Worm (Caenorhabditis elegans): ENCODE data around the gene ZK632.10.

ce11 chrIII:9830502-9830901 is 3.0 kb upstream of the ZK632.10 start, which contains the start of gene ZK632.12:
- TF ChIP-seq dao-5 (tag; optimal IDR thresholded peaks at IDR 0.05) = no peak
- TF ChIP-seq W03F9.2 (tag; optimal IDR thresholded peaks at IDR 0.05) = no peak
